Worm (Caenorhabditis elegans) whole organism, L4 larva: Measurements from ENCODE around the gene rpl-36.

ENCODE experiments used
- D1046.2 ChIP-seq: fragments of 200-800 bp; sonication (Bioruptor generic); IDR thresholded peaks from 2 replicates; pipeline ENCODE4 v1.3.6; 2022; ENCODE audit warnings: missing genetic modification characterization, missing compliant biosample characterization
- F10B5.3 ChIP-seq: sonication (generic microtip); optimal IDR thresholded peaks from 2 replicates; lab custom pipeline; 2016; ENCODE audit warnings: mild to moderate bottlenecking, missing genetic modification characterization, missing compliant biosample characterization
- R02D3.7 ChIP-seq: fragments of 150-350 bp; sonication (generic microtip); optimal IDR thresholded peaks from 3 replicates; lab custom pipeline; 2014; ENCODE audit warnings: missing biosample characterization, missing genetic modification characterization
- T20F7.1 ChIP-seq: fragments of 200-800 bp; sonication (Bioruptor generic); optimal IDR thresholded peaks from 2 replicates; lab custom pipeline; 2018; ENCODE audit warnings: mild to moderate bottlenecking, missing genetic modification characterization, missing compliant biosample characterization
- Y105C5A.15 ChIP-seq: fragments of 200-800 bp; sonication (Bioruptor generic); IDR thresholded peaks from 2 replicates; pipeline ENCODE4 v1.3.6; 2022; ENCODE audit warnings: missing genetic modification characterization, missing compliant biosample characterization
- Y5F2A.4 ChIP-seq: fragments of 200-800 bp; sonication (Bioruptor generic); optimal IDR thresholded peaks from 2 replicates; lab custom pipeline; 2018; ENCODE audit warnings: mild to moderate bottlenecking, missing genetic modification characterization, missing compliant biosample characterization
- ZK337.2 ChIP-seq: fragments of 200-800 bp; sonication (Bioruptor generic); IDR thresholded peaks from 2 replicates; pipeline ENCODE4 v1.3.6; 2022; ENCODE audit warnings: missing genetic modification reagents, missing genetic modification characterization, missing compliant biosample characterization
- attf-4 ChIP-seq: sonication (generic microtip); optimal IDR thresholded peaks from 3 replicates; lab custom pipeline; 2017; ENCODE audit warnings: missing biosample characterization, missing genetic modification characterization
- ceh-28 ChIP-seq: fragments of 150-350 bp; optimal IDR thresholded peaks from 2 replicates; lab custom pipeline; 2014; ENCODE audit warnings: missing biosample characterization, missing genetic modification reagents, missing genetic modification characterization
- ceh-32 ChIP-seq: sonication (generic microtip); optimal IDR thresholded peaks from 2 replicates; lab custom pipeline; 2016; ENCODE audit warnings: mild to moderate bottlenecking, missing genetic modification characterization, missing compliant biosample characterization; ENCODE audit not compliant: poor library complexity
- ceh-62 ChIP-seq: sonication (generic microtip); optimal IDR thresholded peaks from 2 replicates; lab custom pipeline; 2017; ENCODE audit warnings: missing biosample characterization, missing genetic modification characterization
- daf-12 ChIP-seq: fragments of 150-350 bp; optimal IDR thresholded peaks from 2 replicates; lab custom pipeline; 2014; ENCODE audit warnings: missing biosample characterization, missing genetic modification reagents, missing genetic modification characterization
- daf-16 ChIP-seq, 3 experiments: sonication (generic microtip); optimal IDR thresholded peaks; 2 replicates each; lab custom pipeline; 2016 to 2017; ENCODE audit warnings: missing genetic modification characterization in 3 of 3, missing genetic modification reagents in 3 of 3, mild to moderate bottlenecking in 2 of 3, missing compliant biosample characterization in 2 of 3, missing biosample characterization in 1 of 3, moderate library complexity in 1 of 3
- daf-19 ChIP-seq: fragments of 200-800 bp; sonication (Bioruptor generic); conservative IDR thresholded peaks from 2 replicates; pipeline ENCODE4 v1.3.6; 2022; ENCODE audit warnings: missing genetic modification characterization, missing compliant biosample characterization
- dmd-6 ChIP-seq: fragments of 200-800 bp; sonication (Bioruptor generic); IDR thresholded peaks from 2 replicates; pipeline ENCODE4 v1.3.6; 2022; ENCODE audit warnings: missing genetic modification reagents, missing genetic modification characterization, missing compliant biosample characterization
- dmd-8 ChIP-seq: fragments of 200-800 bp; sonication (Bioruptor generic); IDR thresholded peaks from 2 replicates; pipeline ENCODE4 v1.3.6; 2022; ENCODE audit warnings: missing genetic modification characterization, missing compliant biosample characterization
- dve-1 ChIP-seq: sonication (generic microtip); optimal IDR thresholded peaks from 2 replicates; lab custom pipeline; 2017; ENCODE audit warnings: antibody characterized with exemption, mild to moderate bottlenecking, missing genetic modification characterization, missing compliant biosample characterization; ENCODE audit not compliant: insufficient read depth
- egl-27 ChIP-seq: sonication (generic microtip); optimal IDR thresholded peaks from 3 replicates; lab custom pipeline; 2017; ENCODE audit warnings: missing biosample characterization, missing genetic modification reagents, missing genetic modification characterization
- fkh-10 ChIP-seq: fragments of 150-350 bp; optimal IDR thresholded peaks from 2 replicates; lab custom pipeline; 2014; ENCODE audit warnings: missing biosample characterization, missing genetic modification reagents, missing genetic modification characterization
- hlh-30 ChIP-seq: sonication (generic microtip); optimal IDR thresholded peaks from 2 replicates; lab custom pipeline; 2017; ENCODE audit warnings: antibody characterized with exemption, mild to moderate bottlenecking, missing genetic modification characterization, missing compliant biosample characterization; ENCODE audit not compliant: insufficient read depth
- hmg-1.1 ChIP-seq: fragments of 200-800 bp; sonication (Bioruptor generic); IDR thresholded peaks from 2 replicates; pipeline ENCODE4 v1.3.6; 2022; ENCODE audit warnings: missing genetic modification reagents, missing genetic modification characterization, missing compliant biosample characterization
- lin-1 ChIP-seq: fragments of 200-800 bp; sonication (Bioruptor generic); IDR thresholded peaks from 2 replicates; pipeline ENCODE4 v1.3.6; 2022; ENCODE audit warnings: missing genetic modification reagents, missing genetic modification characterization, missing compliant biosample characterization
- lin-39 ChIP-seq: fragments of 150-350 bp; optimal IDR thresholded peaks from 2 replicates; lab custom pipeline; 2014; ENCODE audit warnings: missing biosample characterization, missing genetic modification reagents, missing genetic modification characterization
- lir-3 ChIP-seq: sonication (generic microtip); optimal IDR thresholded peaks from 2 replicates; lab custom pipeline; 2016; ENCODE audit warnings: mild to moderate bottlenecking, missing genetic modification characterization, missing compliant biosample characterization
- madf-5 ChIP-seq, 2 experiments: fragments of 200-800 bp; sonication (Bioruptor generic); IDR thresholded peaks; 2 replicates each; pipeline ENCODE4 v1.3.6; 2022; ENCODE audit warnings: missing compliant biosample characterization in 2 of 2, missing genetic modification characterization in 2 of 2
- madf-9 ChIP-seq: fragments of 200-800 bp; sonication (Bioruptor generic); conservative IDR thresholded peaks from 2 replicates; pipeline ENCODE4 v1.3.6; 2022; ENCODE audit warnings: missing genetic modification reagents, missing genetic modification characterization, missing compliant biosample characterization
- mdl-1 ChIP-seq, 2 experiments: fragments of 150-350 bp in 1 of 2; sonication (generic microtip) in 1 of 2; optimal IDR thresholded peaks; 2 replicates each; lab custom pipeline; 2014 to 2017; ENCODE audit warnings: missing biosample characterization in 2 of 2, missing genetic modification characterization in 2 of 2
- mep-1 ChIP-seq: fragments of 150-350 bp; sonication (generic microtip); optimal IDR thresholded peaks from 3 replicates; lab custom pipeline; 2014; ENCODE audit warnings: missing biosample characterization, missing genetic modification characterization
- mxl-2 ChIP-seq: fragments of 200-800 bp; sonication (Bioruptor generic); conservative IDR thresholded peaks from 2 replicates; pipeline ENCODE4 v1.3.6; 2022; ENCODE audit warnings: missing genetic modification reagents, missing genetic modification characterization, missing compliant biosample characterization
- mxl-3 ChIP-seq: fragments of 200-800 bp; sonication (Bioruptor generic); optimal IDR thresholded peaks from 2 replicates; lab custom pipeline; 2018; ENCODE audit warnings: mild to moderate bottlenecking, missing genetic modification characterization, missing compliant biosample characterization
- nhr-10 ChIP-seq: fragments of 150-350 bp; optimal IDR thresholded peaks from 2 replicates; lab custom pipeline; 2014; ENCODE audit warnings: missing biosample characterization, missing genetic modification characterization
- nhr-102 ChIP-seq: sonication (generic microtip); optimal IDR thresholded peaks from 2 replicates; lab custom pipeline; 2016; ENCODE audit warnings: mild to moderate bottlenecking, missing genetic modification characterization, moderate library complexity, missing compliant biosample characterization
- nhr-11 ChIP-seq: fragments of 150-350 bp; optimal IDR thresholded peaks from 2 replicates; lab custom pipeline; 2014; ENCODE audit warnings: missing biosample characterization, missing genetic modification characterization
- nhr-111 ChIP-seq: fragments of 200-800 bp; sonication (Bioruptor generic); optimal IDR thresholded peaks from 2 replicates; lab custom pipeline; 2018; ENCODE audit warnings: mild to moderate bottlenecking, missing genetic modification characterization, missing compliant biosample characterization
- nhr-237 ChIP-seq: sonication (generic microtip); optimal IDR thresholded peaks from 2 replicates; lab custom pipeline; 2017; ENCODE audit warnings: missing biosample characterization, missing genetic modification characterization
- nhr-25 ChIP-seq: sonication (generic microtip); optimal IDR thresholded peaks from 2 replicates; lab custom pipeline; 2017; ENCODE audit warnings: missing genetic modification characterization, mild to moderate bottlenecking, missing compliant biosample characterization, antibody characterized with exemption, moderate library complexity, borderline replicate concordance; ENCODE audit not compliant: insufficient read depth
- nhr-41 ChIP-seq: fragments of 200-800 bp; sonication (Bioruptor generic); IDR thresholded peaks from 2 replicates; pipeline ENCODE4 v1.3.6; 2022; ENCODE audit warnings: missing genetic modification reagents, missing genetic modification characterization, missing compliant biosample characterization
- nhr-76 ChIP-seq: fragments of 150-350 bp; optimal IDR thresholded peaks from 2 replicates; lab custom pipeline; 2014; ENCODE audit warnings: missing biosample characterization, missing genetic modification characterization
- pha-4 ChIP-seq, 2 experiments: fragments of 150-350 bp in 1 of 2; fragments of 200-800 bp in 1 of 2; sonication (Bioruptor generic) in 1 of 2; IDR thresholded peaks in 1 of 2; optimal IDR thresholded peaks in 1 of 2; 2 replicates each; pipeline versions ENCODE4 v1.3.6 to Lab custom; 2014 to 2022; ENCODE audit warnings: missing genetic modification characterization in 2 of 2, missing genetic modification reagents in 2 of 2, missing biosample characterization in 1 of 2, missing compliant biosample characterization in 1 of 2
- php-3 ChIP-seq: fragments of 200-800 bp; sonication (Bioruptor generic); IDR thresholded peaks from 2 replicates; pipeline ENCODE4 v1.3.6; 2022; ENCODE audit warnings: missing genetic modification reagents, missing genetic modification characterization, missing compliant biosample characterization
- rbr-2 ChIP-seq: sonication (generic microtip); optimal IDR thresholded peaks from 2 replicates; lab custom pipeline; 2016; ENCODE audit warnings: missing genotype, missing genetic modification characterization, missing compliant biosample characterization
- saeg-2 ChIP-seq: fragments of 200-800 bp; sonication (Bioruptor generic); IDR thresholded peaks from 2 replicates; pipeline ENCODE4 v1.3.6; 2022; ENCODE audit warnings: missing genetic modification reagents, missing genetic modification characterization, missing compliant biosample characterization
- spr-1 ChIP-seq: sonication (generic microtip); optimal IDR thresholded peaks from 2 replicates; lab custom pipeline; 2016; ENCODE audit warnings: mild to moderate bottlenecking, missing genetic modification characterization, missing compliant biosample characterization
- unc-62 ChIP-seq, 3 experiments: fragments of 150-350 bp in 1 of 3; sonication (generic microtip); optimal IDR thresholded peaks in 2 of 3; peaks in 1 of 3; 1 replicate in 1 of 3; 2 replicates in 2 of 3; lab custom pipeline; 2014 to 2017; ENCODE audit warnings: missing biosample characterization in 3 of 3, missing genetic modification characterization in 3 of 3, missing genetic modification reagents in 3 of 3, missing genotype in 1 of 3
- vab-7 ChIP-seq: fragments of 200-800 bp; sonication (Bioruptor generic); IDR thresholded peaks from 2 replicates; pipeline ENCODE4 v1.3.6; 2022; ENCODE audit warnings: missing genetic modification reagents, missing genetic modification characterization, missing compliant biosample characterization
- zfp-3 ChIP-seq: fragments of 200-800 bp; sonication (Bioruptor generic); conservative IDR thresholded peaks from 2 replicates; pipeline ENCODE4 v1.3.6; 2022; ENCODE audit warnings: missing genetic modification reagents, missing genetic modification characterization, missing compliant biosample characterization
- ztf-11 ChIP-seq: fragments of 150-350 bp; optimal IDR thresholded peaks from 2 replicates; lab custom pipeline; 2014; ENCODE audit warnings: missing biosample characterization, missing genetic modification characterization
- ztf-7 ChIP-seq: fragments of 150-350 bp; optimal IDR thresholded peaks from 2 replicates; lab custom pipeline; 2014; ENCODE audit warnings: missing biosample characterization, missing genetic modification characterization

Gene rpl-36

ce11 chrIII:7162065-7162762, 17.8 kb upstream of the rpl-36 start, which contains the start of the genes syf-2 and K04G7.1 (continued):
- no peak for TF ChIP-seq daf-12
- TF ChIP-seq lin-1 (GFP tag; lab: Robert Waterston, UW) = peak; percentile 63
- TF ChIP-seq mxl-3 (GFP tag; lab: Kevin White, UChicago) = peak; percentile 27
- peak; percentile 86 for TF ChIP-seq pha-4 (GFP tag; IDR thresholded peaks at IDR 0.05; lab: Robert Waterston, UW)
- no peak for TF ChIP-seq pha-4 (tag; optimal IDR thresholded peaks at IDR 0.05; lab: Kevin White, UChicago)
- peak; percentile 94 for TF ChIP-seq hlh-30 (tag; lab: Kevin White, UChicago)
- no peak for TF ChIP-seq F10B5.3 (tag; lab: Kevin White, UChicago)
- TF ChIP-seq madf-9 (GFP tag; lab: Robert Waterston, UW) = peak; percentile 42; the same call in 1 of the 2 replicates
- TF ChIP-seq php-3 (GFP tag; lab: Robert Waterston, UW) = no peak
- TF ChIP-seq nhr-11 (tag; lab: Kevin White, UChicago) = peak; percentile 85
- TF ChIP-seq nhr-41 (GFP tag; lab: Robert Waterston, UW) = no peak
- TF ChIP-seq mxl-2 (GFP tag; lab: Robert Waterston, UW) = no peak
- TF ChIP-seq ZK337.2 (GFP tag; lab: Robert Waterston, UW) = no peak
- no peak for TF ChIP-seq ceh-62 (tag; lab: Kevin White, UChicago)
- peak; percentile 88 for TF ChIP-seq fkh-10 (GFP tag; lab: Kevin White, UChicago)
- TF ChIP-seq nhr-111 (GFP tag; lab: Kevin White, UChicago) = no peak
- peak; percentile 90 for TF ChIP-seq dve-1 (tag; lab: Kevin White, UChicago)
- TF ChIP-seq nhr-76 (tag; lab: Kevin White, UChicago) = no peak
- peak; percentile 45 for TF ChIP-seq nhr-25 (tag; lab: Kevin White, UChicago)
- peak; percentile 23 for TF ChIP-seq spr-1 (tag; lab: Kevin White, UChicago)
- TF ChIP-seq Y5F2A.4 (GFP tag; lab: Kevin White, UChicago) = no peak
- TF ChIP-seq ztf-11 (tag; lab: Kevin White, UChicago) = no peak
- no peak for TF ChIP-seq egl-27 (tag; lab: Kevin White, UChicago)
- no peak for TF ChIP-seq ceh-28
- TF ChIP-seq mep-1 (tag; lab: Kevin White, UChicago) = peak; percentile 96
- TF ChIP-seq lin-39 (tag; lab: Kevin White, UChicago) = no peak
- TF ChIP-seq ceh-32 (tag; lab: Kevin White, UChicago) = no peak
- TF ChIP-seq ztf-7 (tag; lab: Kevin White, UChicago) = peak; percentile 17
- no peak for TF ChIP-seq madf-5 (GFP tag; IDR thresholded peaks at IDR 0.05; lab: Robert Waterston, UW)
- TF ChIP-seq dmd-8 (GFP tag; lab: Robert Waterston, UW) = no peak
- no peak for TF ChIP-seq nhr-10 (tag; lab: Kevin White, UChicago)
- TF ChIP-seq Y105C5A.15 (GFP tag; lab: Robert Waterston, UW) = no peak
- TF ChIP-seq daf-16 (GFP tag; optimal IDR thresholded peaks at IDR 0.05; lab: Kevin White, UChicago) = peak; percentile 14 to 26
- TF ChIP-seq daf-16 (tag; optimal IDR thresholded peaks at IDR 0.05; lab: Kevin White, UChicago) = peak; percentile 65
- TF ChIP-seq lir-3 = no peak
- no peak for TF ChIP-seq nhr-237 (tag; lab: Kevin White, UChicago)
- peak in 1 of 2 experiments; percentile 48 for TF ChIP-seq mdl-1 (tag; optimal IDR thresholded peaks at IDR 0.05; lab: Kevin White, UChicago)
- TF ChIP-seq R02D3.7 (tag; lab: Kevin White, UChicago) = no peak
- no peak for TF ChIP-seq daf-19
- peak; percentile 87 for TF ChIP-seq rbr-2
- peak; percentile 35; the same call in 1 of the 2 replicates for TF ChIP-seq D1046.2 (GFP tag; lab: Robert Waterston, UW)
- peak; percentile 81 for TF ChIP-seq zfp-3 (GFP tag; lab: Robert Waterston, UW)
- peak; percentile 47; the same call in 1 of the 2 replicates for TF ChIP-seq vab-7
- peak; percentile 48 for TF ChIP-seq nhr-102 (tag; lab: Kevin White, UChicago)
- peak; percentile 74; the same call in 1 of the 2 replicates for TF ChIP-seq saeg-2
- no peak for TF ChIP-seq attf-4 (tag; lab: Kevin White, UChicago)
- peak in 1 of 2 experiments; percentile 62 for TF ChIP-seq unc-62 (GFP tag; optimal IDR thresholded peaks at IDR 0.05 in 1 of 2; lab: Kevin White, UChicago)
- TF ChIP-seq unc-62 (tag; optimal IDR thresholded peaks at IDR 0.05; lab: Kevin White, UChicago) = no peak
- peak; percentile 84 for TF ChIP-seq dmd-6
- peak; percentile 91 for TF ChIP-seq T20F7.1 (GFP tag; lab: Kevin White, UChicago)
- peak; percentile 83 for TF ChIP-seq hmg-1.1 (GFP tag; lab: Robert Waterston, UW)
